Worm (Caenorhabditis elegans): Measurements from ENCODE around the gene ZK1307.9.

The ZK1307.9 gene

ce11 chrII:9653679-9654078 is 4.4 kb downstream of the ZK1307.9 start, which contains the start of gene ZK1307.2:
ZK1307.2 (minus strand) TSS chrII:9653952.
- TF ChIP-seq nhr-12 (tag; optimal IDR thresholded peaks at IDR 0.05) (no peak), hlh-4 (tag; optimal IDR thresholded peaks at IDR 0.05) (no peak), ces-1 (GFP tag; optimal IDR thresholded peaks at IDR 0.05) (no peak), nhr-77 (tag; optimal IDR thresholded peaks at IDR 0.05) (no peak), ztf-11 (tag; optimal IDR thresholded peaks at IDR 0.05) (no peak), unc-86 (tag; optimal IDR thresholded peaks at IDR 0.05) (no peak), swsn-7 (tag; optimal IDR thresholded peaks at IDR 0.05) (no peak), unc-62 (GFP tag; optimal IDR thresholded peaks at IDR 0.05) (no peak), egl-13 (tag; optimal IDR thresholded peaks at IDR 0.05) (no peak), egl-27 (tag; optimal IDR thresholded peaks at IDR 0.05) (no peak), alr-1 (tag; optimal IDR thresholded peaks at IDR 0.05; ENCODE audit: borderline replicate concordance) (no peak), hlh-17 (GFP tag; optimal IDR thresholded peaks at IDR 0.05; ENCODE audit: borderline replicate concordance) (no peak), nhr-28 (tag; optimal IDR thresholded peaks at IDR 0.05) (no peak), ceh-90 (tag; optimal IDR thresholded peaks at IDR 0.05) (no peak), ceh-88 (GFP tag; IDR thresholded peaks at IDR 0.05) (no peak), snpc-4 (tag; optimal IDR thresholded peaks at IDR 0.05) (no peak)

- TF ChIP-seq blmp-1 (tag; optimal IDR thresholded peaks at IDR 0.05) (peak; percentile 23), elt-2 (tag; optimal IDR thresholded peaks at IDR 0.05) (peak; percentile 32), ceh-88 (GFP tag; IDR thresholded peaks at IDR 0.05) (no peak), ceh-63 (GFP tag; optimal IDR thresholded peaks at IDR 0.05) (no peak)
Observed at ce11 chrII:9655530-9656139, 6.3 kb downstream of the ZK1307.9 start, which contains the start of gene ZK1307.1. ZK1307.1 (minus strand) TSS chrII:9655580.

ce11 chrII:9656210-9656755 is 7.0 kb downstream of the ZK1307.9 start, which contains the start of gene gstk-1:
gstk-1 (plus strand) TSS chrII:9656705.
- peak; percentile 94 for TF ChIP-seq nhr-20 (tag; optimal IDR thresholded peaks at IDR 0.05)
- peak in 2 of 6 experiments; percentile 44 to 67 for TF ChIP-seq elt-3 (tag; optimal IDR thresholded peaks at IDR 0.05)
- no peak for TF ChIP-seq sptf-1 (tag; optimal IDR thresholded peaks at IDR 0.05)
- peak; percentile 31 for TF ChIP-seq blmp-1 (tag; optimal IDR thresholded peaks at IDR 0.05)
- TF ChIP-seq C34B4.2 (tag; optimal IDR thresholded peaks at IDR 0.05), result no peak
- peak in 1 of 2 experiments; percentile 67 for TF ChIP-seq mdl-1 (tag; optimal IDR thresholded peaks at IDR 0.05)
- no peak for TF ChIP-seq aha-1 (tag; optimal IDR thresholded peaks at IDR 0.05)
- peak; percentile 9 for TF ChIP-seq tbx-2 (tag; optimal IDR thresholded peaks at IDR 0.05)
- no peak for TF ChIP-seq swsn-7 (tag; optimal IDR thresholded peaks at IDR 0.05)
- TF ChIP-seq nhr-71 (tag; optimal IDR thresholded peaks at IDR 0.05), result peak; percentile 57
- no peak for TF ChIP-seq nhr-12 (tag; optimal IDR thresholded peaks at IDR 0.05)
- peak; percentile 13 for TF ChIP-seq nhr-11 (tag; optimal IDR thresholded peaks at IDR 0.05)
- no peak for TF ChIP-seq fkh-8 (tag; optimal IDR thresholded peaks at IDR 0.05)
- peak in 1 of 2 experiments; percentile 2 for TF ChIP-seq lsy-2 (tag; optimal IDR thresholded peaks at IDR 0.05)
- no peak for TF ChIP-seq dsc-1 (tag; optimal IDR thresholded peaks at IDR 0.05)
- TF ChIP-seq lin-14 (GFP tag; optimal IDR thresholded peaks at IDR 0.05), result peak; percentile 10
- peak in 1 of 2 experiments; percentile 13 for TF ChIP-seq efl-1 (optimal IDR thresholded peaks at IDR 0.05)
- no peak for TF ChIP-seq efl-1 (GFP tag; optimal IDR thresholded peaks at IDR 0.05 in 1 of 2)
- TF ChIP-seq nhr-84 (tag; optimal IDR thresholded peaks at IDR 0.05), result no peak
- TF ChIP-seq lir-3 (tag; optimal IDR thresholded peaks at IDR 0.05; ENCODE audit: poor library complexity), result no peak
- TF ChIP-seq rnt-1 (tag; optimal IDR thresholded peaks at IDR 0.05), result peak; percentile 23
- TF ChIP-seq elt-2 (tag; optimal IDR thresholded peaks at IDR 0.05), result peak; percentile 68
- TF ChIP-seq nhr-90 (tag; optimal IDR thresholded peaks at IDR 0.05; ENCODE audit: poor library complexity), result peak; percentile 61
- TF ChIP-seq lin-13 (GFP tag; optimal IDR thresholded peaks at IDR 0.05), result no peak
- no peak for TF ChIP-seq unc-98 (GFP tag; IDR thresholded peaks at IDR 0.05)
- TF ChIP-seq lin-35 (GFP tag; optimal IDR thresholded peaks at IDR 0.05), result peak in 1 of 2 experiments; percentile 70
- TF ChIP-seq grh-1 (GFP tag; IDR thresholded peaks at IDR 0.05), result peak; percentile 31; the same call in 1 of the 2 replicates
- TF ChIP-seq nhr-19 (GFP tag; conservative IDR thresholded peaks at IDR 0.05), result 0 out of 2 replicates have a peak, but pooled peaks have one; percentile 13
- TF ChIP-seq aly-2 (tag; optimal IDR thresholded peaks at IDR 0.05), result no peak
- no peak for TF ChIP-seq ets-5 (GFP tag; IDR thresholded peaks at IDR 0.05)
- TF ChIP-seq snu-23 (GFP tag; optimal IDR thresholded peaks at IDR 0.05), result peak; percentile 13
- peak; percentile 39 for TF ChIP-seq nhr-47 (tag; optimal IDR thresholded peaks at IDR 0.05)
- TF ChIP-seq jun-1 (tag; optimal IDR thresholded peaks at IDR 0.05), result no peak

All from whole organism, L1 larva.